Fruit fly (Drosophila melanogaster) whole organism, wandering third instar larva: ENCODE measurements around the gene PIG-U.

ENCODE experiments used
- Abd-B ChIP-seq: fragments of >200 bp; optimal IDR thresholded peaks from 2 replicates; lab custom pipeline; 2017; ENCODE audit warnings: missing biosample characterization, missing genetic modification characterization
- CG9705 ChIP-seq: fragments of 200-800 bp; sonication (Bioruptor generic); optimal IDR thresholded peaks from 2 replicates; lab custom pipeline; 2018; ENCODE audit warnings: missing biosample characterization, mild to moderate bottlenecking, missing genetic modification characterization
- CrebA ChIP-seq: fragments of 200-800 bp; sonication (Bioruptor generic); optimal IDR thresholded peaks from 2 replicates; lab custom pipeline; 2016; ENCODE audit warnings: missing biosample characterization, mild to moderate bottlenecking, missing genetic modification characterization, borderline replicate concordance
- Dif ChIP-seq: fragments of 200-275, 200-300 bp; sonication (Bioruptor generic); optimal IDR thresholded peaks from 2 replicates; lab custom pipeline; 2018; ENCODE audit warnings: missing biosample characterization, missing genetic modification characterization; ENCODE audit not compliant: partially characterized antibody
- GATAd ChIP-seq: sonication (Bioruptor generic); optimal IDR thresholded peaks from 2 replicates; lab custom pipeline; 2016; ENCODE audit warnings: missing biosample characterization, missing genetic modification characterization
- HLH106 ChIP-seq: fragments of 200-800 bp; optimal IDR thresholded peaks from 3 replicates; lab custom pipeline; 2019; ENCODE audit warnings: missing biosample characterization, mild to moderate bottlenecking, missing genetic modification characterization, moderate library complexity
- Hnf4 ChIP-seq: fragments of 200-800 bp; sonication (Bioruptor generic); optimal IDR thresholded peaks from 2 replicates; lab custom pipeline; 2016; ENCODE audit warnings: missing biosample characterization, mild to moderate bottlenecking, missing genetic modification characterization
- Hr78 ChIP-seq: fragments of >200 bp; optimal IDR thresholded peaks from 2 replicates; lab custom pipeline; 2017; ENCODE audit warnings: missing biosample characterization, missing genetic modification characterization
- Hr83 ChIP-seq: fragments of 200-300 bp; sonication (Bioruptor generic); optimal IDR thresholded peaks from 2 replicates; lab custom pipeline; 2016; ENCODE audit warnings: missing biosample characterization, mild to moderate bottlenecking, missing genetic modification characterization, moderate library complexity; ENCODE audit not compliant: poor library complexity, severe bottlenecking
- Mio ChIP-seq: sonication (Bioruptor generic); optimal IDR thresholded peaks from 2 replicates; lab custom pipeline; 2016; ENCODE audit warnings: missing biosample characterization, missing genetic modification characterization
- N ChIP-seq: fragments of >200 bp; optimal IDR thresholded peaks from 2 replicates; lab custom pipeline; 2018; ENCODE audit warnings: missing biosample characterization, missing external identifiers, missing genetic modification characterization
- OdsH ChIP-seq: fragments of 200-800 bp; sonication (Bioruptor generic); optimal IDR thresholded peaks from 2 replicates; lab custom pipeline; 2016; ENCODE audit warnings: missing biosample characterization, mild to moderate bottlenecking, missing genetic modification characterization
- Rel ChIP-seq, 2 experiments: fragments of 200-800 bp; sonication (Bioruptor generic) in 1 of 2; optimal IDR thresholded peaks; 2 replicates in 1 of 2; 3 replicates in 1 of 2; lab custom pipeline; 2016 to 2019; ENCODE audit warnings: mild to moderate bottlenecking in 2 of 2, missing biosample characterization in 2 of 2, missing genetic modification characterization in 2 of 2, moderate library complexity in 1 of 2
- Sp1 ChIP-seq: fragments of 200-800 bp; sonication (Bioruptor generic); optimal IDR thresholded peaks from 3 replicates; lab custom pipeline; 2019; ENCODE audit warnings: missing biosample characterization, mild to moderate bottlenecking, missing genetic modification characterization, moderate library complexity
- Vsx2 ChIP-seq: fragments of 200-300, 225-300 bp; sonication (Bioruptor generic); optimal IDR thresholded peaks from 2 replicates; lab custom pipeline; 2018; ENCODE audit warnings: missing biosample characterization, missing genetic modification characterization; ENCODE audit not compliant: partially characterized antibody
- br ChIP-seq: fragments of 200-800 bp; sonication (Bioruptor generic); optimal IDR thresholded peaks from 2 replicates; lab custom pipeline; 2016; ENCODE audit warnings: missing biosample characterization, missing genetic modification characterization
- brk ChIP-seq: fragments of 200-800 bp; sonication (Bioruptor generic); optimal IDR thresholded peaks from 2 replicates; lab custom pipeline; 2016; ENCODE audit warnings: missing biosample characterization, mild to moderate bottlenecking, missing genetic modification characterization
- dl ChIP-seq, 2 experiments: fragments of 175-275, 200-275 bp in 1 of 2; fragments of 200-275 bp in 1 of 2; sonication (Bioruptor generic); optimal IDR thresholded peaks; lab custom pipeline; 2018; ENCODE audit warnings: mild to moderate bottlenecking in 2 of 2, missing biosample characterization in 2 of 2, missing genetic modification characterization in 2 of 2, moderate library complexity in 2 of 2; ENCODE audit not compliant: partially characterized antibody in 2 of 2, insufficient read depth in 1 of 2
- dmrt93B ChIP-seq: fragments of 200-800 bp; sonication (Bioruptor generic); optimal IDR thresholded peaks from 2 replicates; lab custom pipeline; 2018; ENCODE audit warnings: missing biosample characterization, mild to moderate bottlenecking, missing genetic modification characterization
- dsf ChIP-seq: sonication (Bioruptor generic); optimal IDR thresholded peaks from 2 replicates; lab custom pipeline; 2016; ENCODE audit warnings: missing biosample characterization, missing genetic modification characterization, borderline replicate concordance
- ey ChIP-seq: fragments of 200-800 bp; sonication (Bioruptor generic); optimal IDR thresholded peaks from 2 replicates; lab custom pipeline; 2016; ENCODE audit warnings: missing biosample characterization, missing genetic modification characterization
- foxo ChIP-seq, 2 experiments: fragments of 200-800 bp; sonication (Bioruptor generic); optimal IDR thresholded peaks; 2 replicates in 1 of 2; 3 replicates in 1 of 2; lab custom pipeline; 2016 to 2017; ENCODE audit warnings: missing biosample characterization in 2 of 2, missing genetic modification characterization in 2 of 2
- h ChIP-seq: fragments of 200-800 bp; sonication (Bioruptor generic); optimal IDR thresholded peaks from 3 replicates; lab custom pipeline; 2016; ENCODE audit warnings: missing biosample characterization, mild to moderate bottlenecking, missing genetic modification characterization
- jim ChIP-seq: fragments of 175-275, 200-325 bp; sonication (Bioruptor generic); optimal IDR thresholded peaks from 2 replicates; lab custom pipeline; 2016; ENCODE audit warnings: missing biosample characterization, mild to moderate bottlenecking, missing genetic modification characterization
- lola ChIP-seq: fragments of >200 bp; optimal IDR thresholded peaks from 2 replicates; lab custom pipeline; 2017; ENCODE audit warnings: missing biosample characterization, missing genetic modification characterization
- pan ChIP-seq: fragments of >200 bp; optimal IDR thresholded peaks from 2 replicates; lab custom pipeline; 2017
- psq ChIP-seq: fragments of 200-800 bp; sonication (Bioruptor generic); optimal IDR thresholded peaks from 3 replicates; lab custom pipeline; 2017; ENCODE audit warnings: missing biosample characterization, mild to moderate bottlenecking, missing genetic modification characterization, moderate library complexity
- sage ChIP-seq: fragments of 200-800 bp; sonication (Bioruptor generic); optimal IDR thresholded peaks from 2 replicates; lab custom pipeline; 2016; ENCODE audit warnings: missing biosample characterization, mild to moderate bottlenecking, missing genetic modification characterization
- sv ChIP-seq: fragments of 200-800 bp; sonication (Bioruptor generic); optimal IDR thresholded peaks from 3 replicates; lab custom pipeline; 2016; ENCODE audit warnings: missing biosample characterization, missing genetic modification characterization
- tai ChIP-seq: sonication (Bioruptor generic); optimal IDR thresholded peaks from 2 replicates; lab custom pipeline; 2016; ENCODE audit warnings: missing biosample characterization, missing genetic modification characterization
- usp ChIP-seq: fragments of >200 bp; optimal IDR thresholded peaks from 2 replicates; lab custom pipeline; 2017; ENCODE audit warnings: missing biosample characterization, missing genetic modification characterization

PIG-U gene

dm6 chr2L:8543102-8543501 lies 28.2 kb downstream of the PIG-U start:
- TF ChIP-seq usp (GFP tag; lab: Kevin White, UChicago), result no peak
- TF ChIP-seq psq (GFP tag; lab: Kevin White, UChicago), result peak; percentile 1

dm6 chr2L:8543731-8544359 lies 28.9 kb downstream of the PIG-U start:
- TF ChIP-seq Dif (GFP tag; lab: Kevin White, UChicago) (peak; percentile 69), Rel (GFP tag; optimal IDR thresholded peaks at IDR 0.05; lab: Kevin White, UChicago) (no peak), Rel (tag; optimal IDR thresholded peaks at IDR 0.05; lab: Kevin White, UChicago) (no peak), Sp1 (GFP tag; lab: Kevin White, UChicago) (no peak), h (GFP tag; lab: Kevin White, UChicago) (no peak), Vsx2 (GFP tag; lab: Kevin White, UChicago) (peak; percentile 28), Hnf4 (GFP tag; lab: Kevin White, UChicago) (no peak), jim (no peak), Abd-B (no peak), lola (GFP tag; lab: Kevin White, UChicago) (no peak), brk (GFP tag; lab: Kevin White, UChicago) (no peak), Hr83 (GFP tag; lab: Kevin White, UChicago) (no peak), sage (no peak), HLH106 (tag; lab: Kevin White, UChicago) (no peak), dl (GFP tag; optimal IDR thresholded peaks at IDR 0.05; lab: Kevin White, UChicago; ENCODE audit: insufficient read depth in 1 of 2, partially characterized antibody in 2 of 2) (peak; percentile 53 to 81), dsf (GFP tag; lab: Kevin White, UChicago) (no peak), tai (GFP tag; lab: Kevin White, UChicago) (no peak), CrebA (no peak), OdsH (no peak), ey (no peak), br (GFP tag; lab: Kevin White, UChicago) (no peak), Hr78 (GFP tag; lab: Kevin White, UChicago) (no peak), psq (GFP tag; lab: Kevin White, UChicago) (peak; percentile 96)
- TF ChIP-seq, all 38 proteins: peak for 4

- TF ChIP-seq Mio, result no peak
- no peak for TF ChIP-seq lola (GFP tag; lab: Kevin White, UChicago)
- TF ChIP-seq CrebA, result no peak
Measured at dm6 chr2L:8544636-8545035, 29.7 kb downstream of the PIG-U start.

- no peak for TF ChIP-seq Vsx2 (GFP tag; lab: Kevin White, UChicago)
- no peak for TF ChIP-seq CrebA
- TF ChIP-seq dsf (GFP tag; lab: Kevin White, UChicago), result no peak
- TF ChIP-seq jim, result no peak
- TF ChIP-seq Hnf4 (GFP tag; lab: Kevin White, UChicago), result no peak
- no peak for TF ChIP-seq sv (GFP tag; lab: Kevin White, UChicago)
- TF ChIP-seq CG9705 (GFP tag; lab: Kevin White, UChicago), result no peak
- TF ChIP-seq foxo (GFP tag; optimal IDR thresholded peaks at IDR 0.05; lab: Kevin White, UChicago), result no peak
- TF ChIP-seq Sp1 (GFP tag; lab: Kevin White, UChicago), result no peak
Measured at dm6 chr2L:8545393-8546100, 30.7 kb downstream of the PIG-U start.

- TF ChIP-seq jim (no peak), dl (GFP tag; optimal IDR thresholded peaks at IDR 0.05; lab: Kevin White, UChicago; ENCODE audit: insufficient read depth in 1 of 2, partially characterized antibody in 2 of 2) (no peak), Hr78 (GFP tag; lab: Kevin White, UChicago) (no peak), brk (GFP tag; lab: Kevin White, UChicago) (no peak), lola (GFP tag; lab: Kevin White, UChicago) (no peak), Hr83 (GFP tag; lab: Kevin White, UChicago) (no peak), GATAd (GFP tag; lab: Kevin White, UChicago) (no peak), Vsx2 (GFP tag; lab: Kevin White, UChicago) (no peak), OdsH (no peak), Rel (GFP tag; optimal IDR thresholded peaks at IDR 0.05; lab: Kevin White, UChicago) (no peak), Rel (tag; optimal IDR thresholded peaks at IDR 0.05; lab: Kevin White, UChicago) (no peak), dsf (GFP tag; lab: Kevin White, UChicago) (no peak), pan (lab: Kevin White, UChicago) (no peak), HLH106 (tag; lab: Kevin White, UChicago) (no peak), dmrt93B (GFP tag; lab: Kevin White, UChicago) (no peak), N (no peak)
Measured at dm6 chr2L:8548118-8548517, 33.2 kb downstream of the PIG-U start.
